Worm (Caenorhabditis elegans): ENCODE measurements around the gene epg-4.

epg-4 gene

DNA sequence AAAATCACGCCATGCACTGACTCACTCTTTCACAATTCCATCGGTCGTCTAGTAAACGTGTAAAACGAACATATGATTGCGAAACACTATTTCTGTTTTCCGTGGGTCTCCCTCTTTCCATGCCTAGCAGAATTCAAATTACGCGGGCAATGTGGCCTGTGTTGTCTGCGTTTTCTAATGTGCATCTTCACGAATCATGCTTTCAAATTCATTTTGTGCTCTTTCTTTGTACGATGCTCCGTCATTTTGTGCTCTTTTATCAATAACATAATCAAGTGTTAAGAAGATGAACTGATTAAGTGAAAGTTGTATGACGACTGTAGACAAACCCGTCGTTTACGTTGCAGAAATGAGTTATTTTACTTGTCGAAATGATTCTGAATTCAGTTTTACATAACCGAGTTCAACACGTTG lies 16.1 kb upstream of the epg-4 start (continued):
- TF ChIP-seq nhr-42 (GFP tag; IDR thresholded peaks at IDR 0.05) (no peak), R02D3.7 (tag; optimal IDR thresholded peaks at IDR 0.05) (no peak), fkh-10 (GFP tag; optimal IDR thresholded peaks at IDR 0.05) (no peak), mdt-29 (GFP tag; IDR thresholded peaks at IDR 0.05) (no peak), spr-1 (tag; optimal IDR thresholded peaks at IDR 0.05) (no peak), lin-13 (GFP tag; optimal IDR thresholded peaks at IDR 0.05) (peak; percentile 49), ceh-44 (GFP tag; IDR thresholded peaks at IDR 0.05) (no peak), D1046.2 (GFP tag; IDR thresholded peaks at IDR 0.05) (no peak), lir-3 (tag; optimal IDR thresholded peaks at IDR 0.05) (no peak), nhr-102 (tag; optimal IDR thresholded peaks at IDR 0.05) (peak; percentile 77), lin-39 (tag; optimal IDR thresholded peaks at IDR 0.05) (no peak), hlh-11 (tag; optimal IDR thresholded peaks at IDR 0.05) (peak; percentile 89), aly-2 (tag; optimal IDR thresholded peaks at IDR 0.05) (no peak), Y5F2A.4 (GFP tag; optimal IDR thresholded peaks at IDR 0.05) (no peak), zag-1 (tag; optimal IDR thresholded peaks at IDR 0.05) (no peak), lsy-2 (tag; optimal IDR thresholded peaks at IDR 0.05) (peak in 1 of 2 experiments; percentile 70), dpl-1 (GFP tag; optimal IDR thresholded peaks at IDR 0.05) (peak; percentile 69), daf-16 (GFP tag; optimal IDR thresholded peaks at IDR 0.05) (peak in 1 of 2 experiments; percentile 28), daf-16 (tag; optimal IDR thresholded peaks at IDR 0.05) (peak; percentile 92), rbr-2 (tag; optimal IDR thresholded peaks at IDR 0.05) (peak; percentile 19), aha-1 (tag) (peak; percentile 55), ceh-28 (tag; optimal IDR thresholded peaks at IDR 0.05) (no peak), F44E2.7 (GFP tag; IDR thresholded peaks at IDR 0.05) (no peak), jun-1 (tag; optimal IDR thresholded peaks at IDR 0.05) (peak; percentile 29), nhr-10 (tag; optimal IDR thresholded peaks at IDR 0.05) (no peak), hlh-30 (tag; optimal IDR thresholded peaks at IDR 0.05; ENCODE audit: insufficient read depth) (peak; percentile 68), zfp-2 (tag; optimal IDR thresholded peaks at IDR 0.05) (no peak), ZK546.5 (tag; optimal IDR thresholded peaks at IDR 0.05) (no peak), skn-1 (tag; optimal IDR thresholded peaks at IDR 0.05) (no peak), php-3 (GFP tag; IDR thresholded peaks at IDR 0.05) (peak; percentile 52), nhr-41 (GFP tag; IDR thresholded peaks at IDR 0.05) (no peak), ces-1 (GFP tag; optimal IDR thresholded peaks at IDR 0.05) (no peak), nhr-6 (tag; optimal IDR thresholded peaks at IDR 0.05) (peak; percentile 58), mdl-1 (tag; optimal IDR thresholded peaks at IDR 0.05) (peak in 1 of 2 experiments; percentile 83), lin-15B (tag; optimal IDR thresholded peaks at IDR 0.05) (no peak)

- TF ChIP-seq hif-1 (tag; optimal IDR thresholded peaks at IDR 0.05), result peak in 1 of 2 experiments; percentile 20
- no peak for TF ChIP-seq mxl-2 (GFP tag; conservative IDR thresholded peaks at IDR 0.05)
- TF ChIP-seq hmg-1.1 (GFP tag; IDR thresholded peaks at IDR 0.05), result peak; percentile 80
- TF ChIP-seq nhr-237 (tag; optimal IDR thresholded peaks at IDR 0.05), result no peak
- no peak for TF ChIP-seq aly-2 (tag; optimal IDR thresholded peaks at IDR 0.05)
- peak; percentile 51 for TF ChIP-seq mes-2 (tag; optimal IDR thresholded peaks at IDR 0.05; ENCODE audit: poor library complexity, severe bottlenecking)
- TF ChIP-seq ceh-82 (tag; optimal IDR thresholded peaks at IDR 0.05), result no peak
- TF ChIP-seq nhr-6 (tag; optimal IDR thresholded peaks at IDR 0.05), result peak; percentile 29
- no peak for TF ChIP-seq duxl-1 (tag; optimal IDR thresholded peaks at IDR 0.05; ENCODE audit: poor library complexity)
- no peak for TF ChIP-seq F10B5.3 (tag; optimal IDR thresholded peaks at IDR 0.05)
- TF ChIP-seq ztf-7 (tag; optimal IDR thresholded peaks at IDR 0.05), result peak; percentile 5
- TF ChIP-seq ceh-62 (tag; optimal IDR thresholded peaks at IDR 0.05), result no peak
- TF ChIP-seq pqm-1 (tag; optimal IDR thresholded peaks at IDR 0.05), result peak; percentile 84
- peak; percentile 2 for TF ChIP-seq jun-1 (tag; optimal IDR thresholded peaks at IDR 0.05)
- no peak for TF ChIP-seq daf-16 (GFP tag; optimal IDR thresholded peaks at IDR 0.05)
- TF ChIP-seq daf-16 (tag; optimal IDR thresholded peaks at IDR 0.05), result peak; percentile 74
- TF ChIP-seq hlh-30 (tag; optimal IDR thresholded peaks at IDR 0.05; ENCODE audit: insufficient read depth), result peak; percentile 40
- TF ChIP-seq hlh-11 (tag; optimal IDR thresholded peaks at IDR 0.05), result peak; percentile 58
- TF ChIP-seq ama-1 (optimal IDR thresholded peaks at IDR 0.05), result peak; percentile 2
- no peak for TF ChIP-seq F49E8.2 (tag; optimal IDR thresholded peaks at IDR 0.05; ENCODE audit: borderline replicate concordance)
- TF ChIP-seq rbr-2 (tag; optimal IDR thresholded peaks at IDR 0.05), result peak; percentile 64
- TF ChIP-seq lim-7 (GFP tag; IDR thresholded peaks at IDR 0.05), result no peak
- TF ChIP-seq set-16 (GFP tag; IDR thresholded peaks at IDR 0.05), result peak; percentile 31
- no peak for TF ChIP-seq nhr-102 (tag; optimal IDR thresholded peaks at IDR 0.05)
Observed at ce11 chrIII:7166664-7167567, 15.1 kb upstream of the epg-4 start.
